Fruit fly (Drosophila melanogaster) whole organism, wandering third instar larva: Measurements from ENCODE around the gene CG1896.
A peak's percentile ranks its signal among the peaks of the same experiment; 100 is the strongest.

Source experiments
- Abd-B ChIP-seq: fragments of >200 bp; optimal IDR thresholded peaks from 2 replicates; lab custom pipeline; 2017; ENCODE audit warnings: missing biosample characterization, missing genetic modification characterization
- CG32264 ChIP-seq: fragments of 200-800 bp; sonication (Bioruptor generic); optimal IDR thresholded peaks from 2 replicates; lab custom pipeline; 2016; ENCODE audit warnings: missing biosample characterization, missing genetic modification characterization
- CG9705 ChIP-seq: fragments of 200-800 bp; sonication (Bioruptor generic); optimal IDR thresholded peaks from 2 replicates; lab custom pipeline; 2018; ENCODE audit warnings: missing biosample characterization, mild to moderate bottlenecking, missing genetic modification characterization
- CrebA ChIP-seq: fragments of 200-800 bp; sonication (Bioruptor generic); optimal IDR thresholded peaks from 2 replicates; lab custom pipeline; 2016; ENCODE audit warnings: missing biosample characterization, mild to moderate bottlenecking, missing genetic modification characterization, borderline replicate concordance
- Dfd ChIP-seq: fragments of >200 bp; optimal IDR thresholded peaks from 2 replicates; lab custom pipeline; 2017; ENCODE audit warnings: missing biosample characterization, missing genetic modification characterization
- Dif ChIP-seq: fragments of 200-275, 200-300 bp; sonication (Bioruptor generic); optimal IDR thresholded peaks from 2 replicates; lab custom pipeline; 2018; ENCODE audit warnings: missing biosample characterization, missing genetic modification characterization; ENCODE audit not compliant: partially characterized antibody
- GATAd ChIP-seq: sonication (Bioruptor generic); optimal IDR thresholded peaks from 2 replicates; lab custom pipeline; 2016; ENCODE audit warnings: missing biosample characterization, missing genetic modification characterization
- HLH106 ChIP-seq: fragments of 200-800 bp; optimal IDR thresholded peaks from 3 replicates; lab custom pipeline; 2019; ENCODE audit warnings: missing biosample characterization, mild to moderate bottlenecking, missing genetic modification characterization, moderate library complexity
- Hnf4 ChIP-seq: fragments of 200-800 bp; sonication (Bioruptor generic); optimal IDR thresholded peaks from 2 replicates; lab custom pipeline; 2016; ENCODE audit warnings: missing biosample characterization, mild to moderate bottlenecking, missing genetic modification characterization
- Hr78 ChIP-seq: fragments of >200 bp; optimal IDR thresholded peaks from 2 replicates; lab custom pipeline; 2017; ENCODE audit warnings: missing biosample characterization, missing genetic modification characterization
- Hr83 ChIP-seq: fragments of 200-300 bp; sonication (Bioruptor generic); optimal IDR thresholded peaks from 2 replicates; lab custom pipeline; 2016; ENCODE audit warnings: missing biosample characterization, mild to moderate bottlenecking, missing genetic modification characterization, moderate library complexity; ENCODE audit not compliant: poor library complexity, severe bottlenecking
- Jra ChIP-seq: sonication (Bioruptor generic); optimal IDR thresholded peaks from 2 replicates; lab custom pipeline; 2016; ENCODE audit warnings: missing biosample characterization, missing genetic modification characterization
- Mio ChIP-seq: sonication (Bioruptor generic); optimal IDR thresholded peaks from 2 replicates; lab custom pipeline; 2016; ENCODE audit warnings: missing biosample characterization, missing genetic modification characterization
- Myc ChIP-seq: fragments of >200 bp; optimal IDR thresholded peaks from 2 replicates; lab custom pipeline; 2017
- N ChIP-seq: fragments of >200 bp; optimal IDR thresholded peaks from 2 replicates; lab custom pipeline; 2018; ENCODE audit warnings: missing biosample characterization, missing external identifiers, missing genetic modification characterization
- OdsH ChIP-seq: fragments of 200-800 bp; sonication (Bioruptor generic); optimal IDR thresholded peaks from 2 replicates; lab custom pipeline; 2016; ENCODE audit warnings: missing biosample characterization, mild to moderate bottlenecking, missing genetic modification characterization
- Rel ChIP-seq, 2 experiments: fragments of 200-800 bp; sonication (Bioruptor generic) in 1 of 2; optimal IDR thresholded peaks; 2 replicates in 1 of 2; 3 replicates in 1 of 2; lab custom pipeline; 2016 to 2019; ENCODE audit warnings: mild to moderate bottlenecking in 2 of 2, missing biosample characterization in 2 of 2, missing genetic modification characterization in 2 of 2, moderate library complexity in 1 of 2
- Sp1 ChIP-seq: fragments of 200-800 bp; sonication (Bioruptor generic); optimal IDR thresholded peaks from 3 replicates; lab custom pipeline; 2019; ENCODE audit warnings: missing biosample characterization, mild to moderate bottlenecking, missing genetic modification characterization, moderate library complexity
- Vsx2 ChIP-seq: fragments of 200-300, 225-300 bp; sonication (Bioruptor generic); optimal IDR thresholded peaks from 2 replicates; lab custom pipeline; 2018; ENCODE audit warnings: missing biosample characterization, missing genetic modification characterization; ENCODE audit not compliant: partially characterized antibody
- br ChIP-seq: fragments of 200-800 bp; sonication (Bioruptor generic); optimal IDR thresholded peaks from 2 replicates; lab custom pipeline; 2016; ENCODE audit warnings: missing biosample characterization, missing genetic modification characterization
- brk ChIP-seq: fragments of 200-800 bp; sonication (Bioruptor generic); optimal IDR thresholded peaks from 2 replicates; lab custom pipeline; 2016; ENCODE audit warnings: missing biosample characterization, mild to moderate bottlenecking, missing genetic modification characterization
- dl ChIP-seq, 2 experiments: fragments of 175-275, 200-275 bp in 1 of 2; fragments of 200-275 bp in 1 of 2; sonication (Bioruptor generic); optimal IDR thresholded peaks; lab custom pipeline; 2018; ENCODE audit warnings: mild to moderate bottlenecking in 2 of 2, missing biosample characterization in 2 of 2, missing genetic modification characterization in 2 of 2, moderate library complexity in 2 of 2; ENCODE audit not compliant: partially characterized antibody in 2 of 2, insufficient read depth in 1 of 2
- dmrt93B ChIP-seq: fragments of 200-800 bp; sonication (Bioruptor generic); optimal IDR thresholded peaks from 2 replicates; lab custom pipeline; 2018; ENCODE audit warnings: missing biosample characterization, mild to moderate bottlenecking, missing genetic modification characterization
- dsf ChIP-seq: sonication (Bioruptor generic); optimal IDR thresholded peaks from 2 replicates; lab custom pipeline; 2016; ENCODE audit warnings: missing biosample characterization, missing genetic modification characterization, borderline replicate concordance
- ey ChIP-seq: fragments of 200-800 bp; sonication (Bioruptor generic); optimal IDR thresholded peaks from 2 replicates; lab custom pipeline; 2016; ENCODE audit warnings: missing biosample characterization, missing genetic modification characterization
- foxo ChIP-seq, 2 experiments: fragments of 200-800 bp; sonication (Bioruptor generic); optimal IDR thresholded peaks; 2 replicates in 1 of 2; 3 replicates in 1 of 2; lab custom pipeline; 2016 to 2017; ENCODE audit warnings: missing biosample characterization in 2 of 2, missing genetic modification characterization in 2 of 2
- fru ChIP-seq: fragments of 200-800 bp; sonication (Bioruptor generic); optimal IDR thresholded peaks from 3 replicates; lab custom pipeline; 2016; ENCODE audit warnings: missing biosample characterization, mild to moderate bottlenecking, missing genetic modification characterization
- h ChIP-seq: fragments of 200-800 bp; sonication (Bioruptor generic); optimal IDR thresholded peaks from 3 replicates; lab custom pipeline; 2016; ENCODE audit warnings: missing biosample characterization, mild to moderate bottlenecking, missing genetic modification characterization
- jim ChIP-seq: fragments of 175-275, 200-325 bp; sonication (Bioruptor generic); optimal IDR thresholded peaks from 2 replicates; lab custom pipeline; 2016; ENCODE audit warnings: missing biosample characterization, mild to moderate bottlenecking, missing genetic modification characterization
- lola ChIP-seq: fragments of >200 bp; optimal IDR thresholded peaks from 2 replicates; lab custom pipeline; 2017; ENCODE audit warnings: missing biosample characterization, missing genetic modification characterization
- pan ChIP-seq: fragments of >200 bp; optimal IDR thresholded peaks from 2 replicates; lab custom pipeline; 2017
- psq ChIP-seq: fragments of 200-800 bp; sonication (Bioruptor generic); optimal IDR thresholded peaks from 3 replicates; lab custom pipeline; 2017; ENCODE audit warnings: missing biosample characterization, mild to moderate bottlenecking, missing genetic modification characterization, moderate library complexity
- rgr ChIP-seq: fragments of 200-800 bp; sonication (Bioruptor generic); optimal IDR thresholded peaks from 3 replicates; lab custom pipeline; 2016; ENCODE audit warnings: missing biosample characterization, mild to moderate bottlenecking, missing genetic modification characterization
- sage ChIP-seq: fragments of 200-800 bp; sonication (Bioruptor generic); optimal IDR thresholded peaks from 2 replicates; lab custom pipeline; 2016; ENCODE audit warnings: missing biosample characterization, mild to moderate bottlenecking, missing genetic modification characterization
- sv ChIP-seq: fragments of 200-800 bp; sonication (Bioruptor generic); optimal IDR thresholded peaks from 3 replicates; lab custom pipeline; 2016; ENCODE audit warnings: missing biosample characterization, missing genetic modification characterization
- tai ChIP-seq: sonication (Bioruptor generic); optimal IDR thresholded peaks from 2 replicates; lab custom pipeline; 2016; ENCODE audit warnings: missing biosample characterization, missing genetic modification characterization
- usp ChIP-seq: fragments of >200 bp; optimal IDR thresholded peaks from 2 replicates; lab custom pipeline; 2017; ENCODE audit warnings: missing biosample characterization, missing genetic modification characterization
- woc ChIP-seq: sonication (Bioruptor generic); optimal IDR thresholded peaks from 2 replicates; lab custom pipeline; 2016; ENCODE audit warnings: missing biosample characterization, mild to moderate bottlenecking, missing genetic modification characterization

Gene CG1896

dm6 chr3R:31747429-31748048 is 3.5 kb downstream of the CG1896 start, which contains the start of the genes nero and CG1910:
Gene nero, minus strand, starts transcription at chr3R:31747558.
Gene CG1910, plus strand, starts transcription at chr3R:31747643.
- TF ChIP-seq Mio (GFP tag; lab: Kevin White, UChicago) (no peak), rgr (GFP tag; lab: Kevin White, UChicago) (peak; percentile 29), Dfd (no peak), CG9705 (GFP tag; lab: Kevin White, UChicago) (no peak), br (GFP tag; lab: Kevin White, UChicago) (no peak), GATAd (GFP tag; lab: Kevin White, UChicago) (no peak), CG32264 (GFP tag; lab: Kevin White, UChicago) (no peak), tai (no peak), Jra (GFP tag; lab: Kevin White, UChicago) (peak; percentile 22), dmrt93B (GFP tag; lab: Kevin White, UChicago) (no peak), sage (GFP tag; lab: Kevin White, UChicago) (no peak), CrebA (GFP tag; lab: Kevin White, UChicago) (no peak), sv (GFP tag; lab: Kevin White, UChicago) (no peak), h (GFP tag; lab: Kevin White, UChicago) (peak; percentile 46), Dif (GFP tag; lab: Kevin White, UChicago) (no peak), HLH106 (peak; percentile 15), psq (GFP tag; lab: Kevin White, UChicago) (no peak), Hnf4 (GFP tag; lab: Kevin White, UChicago) (peak; percentile 34), Myc (lab: Kevin White, UChicago) (peak; percentile 47), brk (GFP tag; lab: Kevin White, UChicago) (no peak), OdsH (peak; percentile 8), Rel (GFP tag; optimal IDR thresholded peaks at IDR 0.05; lab: Kevin White, UChicago) (no peak), Rel (tag; optimal IDR thresholded peaks at IDR 0.05; lab: Kevin White, UChicago) (peak; percentile 33), Sp1 (peak; percentile 19), pan (lab: Kevin White, UChicago) (no peak), Hr78 (GFP tag; lab: Kevin White, UChicago) (no peak), dl (GFP tag; optimal IDR thresholded peaks at IDR 0.05; lab: Kevin White, UChicago; ENCODE audit: insufficient read depth in 1 of 2, partially characterized antibody in 2 of 2) (peak in 1 of 2 experiments; percentile 26), foxo (GFP tag; optimal IDR thresholded peaks at IDR 0.05; lab: Kevin White, UChicago) (peak in 1 of 2 experiments; percentile 15), Abd-B (GFP tag; lab: Kevin White, UChicago) (no peak), N (GFP tag; lab: Kevin White, UChicago) (no peak), Hr83 (peak; percentile 55), lola (GFP tag; lab: Kevin White, UChicago) (no peak), fru (no peak), dsf (GFP tag; lab: Kevin White, UChicago) (no peak)
- TF ChIP-seq, all 38 proteins: peak for 12

- no peak for TF ChIP-seq dl (GFP tag; optimal IDR thresholded peaks at IDR 0.05; lab: Kevin White, UChicago; ENCODE audit: insufficient read depth in 1 of 2, partially characterized antibody in 2 of 2)
- TF ChIP-seq Sp1: peak; percentile 61
- TF ChIP-seq Dfd: no peak
- TF ChIP-seq br (GFP tag; lab: Kevin White, UChicago): peak; percentile 18
- peak; percentile 4 for TF ChIP-seq Hnf4 (GFP tag; lab: Kevin White, UChicago)
- TF ChIP-seq lola (GFP tag; lab: Kevin White, UChicago): no peak
- no peak for TF ChIP-seq dsf (GFP tag; lab: Kevin White, UChicago)
- peak; percentile 30 for TF ChIP-seq h (GFP tag; lab: Kevin White, UChicago)
- TF ChIP-seq CG32264 (GFP tag; lab: Kevin White, UChicago): no peak
- TF ChIP-seq tai: no peak
- no peak for TF ChIP-seq usp (GFP tag; lab: Kevin White, UChicago)
- peak; percentile 20 for TF ChIP-seq Dif (GFP tag; lab: Kevin White, UChicago)
- no peak for TF ChIP-seq Myc (lab: Kevin White, UChicago)
- TF ChIP-seq pan (lab: Kevin White, UChicago): no peak
- no peak for TF ChIP-seq HLH106
- no peak for TF ChIP-seq woc (GFP tag; lab: Kevin White, UChicago)
- TF ChIP-seq CG9705 (GFP tag; lab: Kevin White, UChicago): no peak
- TF ChIP-seq rgr (GFP tag; lab: Kevin White, UChicago): peak; percentile 21
- TF ChIP-seq Jra (GFP tag; lab: Kevin White, UChicago): no peak
- no peak for TF ChIP-seq sv (GFP tag; lab: Kevin White, UChicago)
- no peak for TF ChIP-seq Hr83
- no peak for TF ChIP-seq dmrt93B (GFP tag; lab: Kevin White, UChicago)
- TF ChIP-seq OdsH: no peak
- peak; percentile 41 for TF ChIP-seq fru
- no peak for TF ChIP-seq Vsx2 (GFP tag; lab: Kevin White, UChicago)
- TF ChIP-seq Rel (GFP tag; optimal IDR thresholded peaks at IDR 0.05; lab: Kevin White, UChicago): peak; percentile 53
- peak; percentile 59 for TF ChIP-seq Rel (tag; optimal IDR thresholded peaks at IDR 0.05; lab: Kevin White, UChicago)
- TF ChIP-seq N (GFP tag; lab: Kevin White, UChicago): peak; percentile 81
- TF ChIP-seq GATAd (GFP tag; lab: Kevin White, UChicago): no peak
- peak in 1 of 2 experiments; percentile 40 for TF ChIP-seq foxo (GFP tag; optimal IDR thresholded peaks at IDR 0.05; lab: Kevin White, UChicago)
- no peak for TF ChIP-seq CrebA (GFP tag; lab: Kevin White, UChicago)
- peak; percentile 6 for TF ChIP-seq Hr78 (GFP tag; lab: Kevin White, UChicago)
- TF ChIP-seq Abd-B (GFP tag; lab: Kevin White, UChicago): no peak
- TF ChIP-seq brk (GFP tag; lab: Kevin White, UChicago): no peak
- TF ChIP-seq sage (GFP tag; lab: Kevin White, UChicago): no peak
- peak; percentile 100 for TF ChIP-seq psq (GFP tag; lab: Kevin White, UChicago)
- no peak for TF ChIP-seq ey (GFP tag; lab: Kevin White, UChicago)
- no peak for TF ChIP-seq jim (GFP tag; lab: Kevin White, UChicago)
- no peak for TF ChIP-seq Mio (GFP tag; lab: Kevin White, UChicago)
These were observed 4.3 kb downstream of the CG1896 start for dm6 chr3R:31748093-31748996.
